Worm (Caenorhabditis elegans): ENCODE measurements around the gene F19H6.4.

The F19H6.4 gene

ce11 chrX:12362951-12363486 is 2.5 kb upstream of the F19H6.4 start (continued):
- TF ChIP-seq zip-5 (tag; optimal IDR thresholded peaks at IDR 0.05): no peak
- no peak for TF ChIP-seq elt-4 (tag; optimal IDR thresholded peaks at IDR 0.05)
- no peak for TF ChIP-seq Y22D7AL.16 (tag; optimal IDR thresholded peaks at IDR 0.05)
- peak; percentile 33 for TF ChIP-seq pqm-1 (tag; optimal IDR thresholded peaks at IDR 0.05)
- peak; percentile 78 for TF ChIP-seq K09A11.1 (tag; optimal IDR thresholded peaks at IDR 0.05; ENCODE audit: insufficient read depth)
- no peak for TF ChIP-seq odd-2 (tag; optimal IDR thresholded peaks at IDR 0.05)
- TF ChIP-seq eyg-1 (tag; optimal IDR thresholded peaks at IDR 0.05): no peak
- TF ChIP-seq ceh-19 (GFP tag; optimal IDR thresholded peaks at IDR 0.05): no peak
- no peak for TF ChIP-seq ceh-6 (GFP tag; optimal IDR thresholded peaks at IDR 0.05)
- TF ChIP-seq ceh-34 (tag; optimal IDR thresholded peaks at IDR 0.05): peak; percentile 67
- TF ChIP-seq fkh-10 (GFP tag; optimal IDR thresholded peaks at IDR 0.05): no peak
- TF ChIP-seq nhr-11 (tag; optimal IDR thresholded peaks at IDR 0.05): peak; percentile 73
- TF ChIP-seq ceh-2 (tag; optimal IDR thresholded peaks at IDR 0.05): no peak
- TF ChIP-seq sdc-2 (tag; optimal IDR thresholded peaks at IDR 0.05): peak; percentile 99
- peak; percentile 53 for TF ChIP-seq ets-4 (tag; optimal IDR thresholded peaks at IDR 0.05)
- no peak for TF ChIP-seq K02D7.2 (tag; optimal IDR thresholded peaks at IDR 0.05)
- TF ChIP-seq pat-9 (tag; optimal IDR thresholded peaks at IDR 0.05): no peak
- TF ChIP-seq tbx-7 (tag; optimal IDR thresholded peaks at IDR 0.05): no peak
- TF ChIP-seq fax-1 (tag; optimal IDR thresholded peaks at IDR 0.05): no peak
- no peak for TF ChIP-seq ahr-1 (tag; optimal IDR thresholded peaks at IDR 0.05)
- TF ChIP-seq sox-2 (GFP tag; IDR thresholded peaks at IDR 0.05): no peak
- peak; percentile 64 for TF ChIP-seq elt-2 (tag; optimal IDR thresholded peaks at IDR 0.05)
- peak; percentile 38 for TF ChIP-seq ceh-48 (tag; optimal IDR thresholded peaks at IDR 0.05)
- TF ChIP-seq ref-2 (tag; optimal IDR thresholded peaks at IDR 0.05): no peak
- TF ChIP-seq unc-86 (tag; optimal IDR thresholded peaks at IDR 0.05): no peak
- peak; percentile 71 for TF ChIP-seq tbx-2 (tag; optimal IDR thresholded peaks at IDR 0.05)
- peak; percentile 96 for TF ChIP-seq dve-1 (tag; optimal IDR thresholded peaks at IDR 0.05)
- TF ChIP-seq pax-1 (tag; optimal IDR thresholded peaks at IDR 0.05): peak; percentile 20
- no peak for TF ChIP-seq pag-3 (tag; optimal IDR thresholded peaks at IDR 0.05; ENCODE audit: borderline replicate concordance)
- peak; percentile 42 for TF ChIP-seq ceh-14 (tag; optimal IDR thresholded peaks at IDR 0.05)
- no peak for TF ChIP-seq unc-55 (GFP tag; optimal IDR thresholded peaks at IDR 0.05)
- TF ChIP-seq nhr-232 (tag; optimal IDR thresholded peaks at IDR 0.05): no peak
- TF ChIP-seq C38D4.7 (GFP tag; optimal IDR thresholded peaks at IDR 0.05): no peak
- TF ChIP-seq pros-1 (tag; optimal IDR thresholded peaks at IDR 0.05): no peak

DNA sequence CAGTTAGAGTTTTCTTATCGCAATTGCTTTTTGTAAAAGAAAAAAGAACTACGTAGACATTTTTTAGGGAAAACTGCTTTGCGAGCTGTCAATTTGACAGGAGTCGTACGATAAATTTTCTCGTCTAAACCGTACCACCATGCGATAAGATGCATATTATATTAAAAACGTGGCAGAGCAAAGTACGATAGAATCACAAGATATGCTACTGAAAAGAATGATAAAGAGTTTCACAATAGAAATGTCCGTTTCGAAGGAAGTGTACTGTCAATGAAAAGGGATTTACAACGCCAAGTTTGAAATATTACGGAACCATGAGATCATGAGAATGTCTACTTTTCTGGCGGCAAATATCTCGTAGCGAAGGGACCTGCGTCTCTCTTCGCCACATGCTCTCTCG is 684 bp upstream of the F19H6.4 start, which contains the start of gene F19H6.5:
Gene F19H6.5 (minus strand): TSS at position 101 of the 400 bp plus-strand sequence.
- TF ChIP-seq elt-2 (tag; optimal IDR thresholded peaks at IDR 0.05): no peak
- no peak for TF ChIP-seq nhr-11 (tag; optimal IDR thresholded peaks at IDR 0.05)
- TF ChIP-seq ref-2 (tag; optimal IDR thresholded peaks at IDR 0.05): no peak
- TF ChIP-seq ama-1 (optimal IDR thresholded peaks at IDR 0.05): no peak
- TF ChIP-seq ahr-1 (tag; optimal IDR thresholded peaks at IDR 0.05): no peak
- no peak for TF ChIP-seq ets-4 (tag; optimal IDR thresholded peaks at IDR 0.05)
- TF ChIP-seq sox-4 (tag; optimal IDR thresholded peaks at IDR 0.05): no peak
- no peak for TF ChIP-seq fkh-10 (GFP tag; optimal IDR thresholded peaks at IDR 0.05)
- no peak for TF ChIP-seq elt-4 (tag; optimal IDR thresholded peaks at IDR 0.05)
- no peak for TF ChIP-seq hlh-6 (tag; optimal IDR thresholded peaks at IDR 0.05)
- TF ChIP-seq odd-2 (tag; optimal IDR thresholded peaks at IDR 0.05): no peak
- no peak for TF ChIP-seq tbx-7 (tag; optimal IDR thresholded peaks at IDR 0.05)
- TF ChIP-seq pag-3 (tag; optimal IDR thresholded peaks at IDR 0.05; ENCODE audit: borderline replicate concordance): no peak
- no peak for TF ChIP-seq rnt-1 (tag; optimal IDR thresholded peaks at IDR 0.05)

DNA sequence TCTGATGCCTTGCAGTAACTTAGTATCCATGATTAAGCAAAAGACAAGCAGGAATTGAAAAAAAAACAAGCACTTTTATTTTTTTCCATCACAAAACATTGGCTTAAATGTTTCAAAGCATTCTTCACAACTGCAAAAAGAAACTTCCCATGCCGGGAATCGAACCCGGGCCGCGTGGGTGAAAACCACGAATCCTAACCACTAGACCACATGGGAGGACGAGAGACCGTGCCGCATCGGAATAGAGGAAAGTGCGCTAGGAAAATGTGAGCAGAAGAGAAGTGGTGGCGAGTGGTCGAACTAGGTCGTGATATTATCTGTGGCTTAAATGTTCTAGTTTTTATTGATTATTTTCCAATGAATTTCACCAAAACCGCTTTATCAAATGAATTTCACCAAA is 2.0 kb downstream of the F19H6.4 start:
- TF ChIP-seq unc-3 (GFP tag; conservative IDR thresholded peaks at IDR 0.05) (no peak), unc-3 (tag; optimal IDR thresholded peaks at IDR 0.05) (peak; percentile 34), nhr-232 (tag; optimal IDR thresholded peaks at IDR 0.05) (peak; percentile 43), ahr-1 (tag; optimal IDR thresholded peaks at IDR 0.05) (peak; percentile 18), dve-1 (tag; optimal IDR thresholded peaks at IDR 0.05) (no peak), ceh-34 (tag; optimal IDR thresholded peaks at IDR 0.05) (peak; percentile 38), ama-1 (optimal IDR thresholded peaks at IDR 0.05) (no peak), npax-4 (tag; optimal IDR thresholded peaks at IDR 0.05) (peak; percentile 15), ceh-19 (GFP tag; optimal IDR thresholded peaks at IDR 0.05) (peak; percentile 32), syd-9 (tag; optimal IDR thresholded peaks at IDR 0.05) (peak; percentile 65), che-1 (tag; optimal IDR thresholded peaks at IDR 0.05) (peak; percentile 56), unc-86 (tag; optimal IDR thresholded peaks at IDR 0.05) (no peak), sox-4 (tag; optimal IDR thresholded peaks at IDR 0.05) (peak; percentile 40), fax-1 (tag; optimal IDR thresholded peaks at IDR 0.05) (peak; percentile 1), ceh-6 (GFP tag; optimal IDR thresholded peaks at IDR 0.05) (peak; percentile 71), pax-1 (tag; optimal IDR thresholded peaks at IDR 0.05) (no peak), nfya-1 (tag; optimal IDR thresholded peaks at IDR 0.05) (peak; percentile 38), T23F11.4 (GFP tag; optimal IDR thresholded peaks at IDR 0.05) (peak; percentile 32), ceh-9 (tag; optimal IDR thresholded peaks at IDR 0.05) (no peak), K02D7.2 (tag; optimal IDR thresholded peaks at IDR 0.05) (peak; percentile 26), ref-2 (tag; optimal IDR thresholded peaks at IDR 0.05) (peak; percentile 21), ceh-48 (tag; optimal IDR thresholded peaks at IDR 0.05) (peak; percentile 27), hlh-6 (tag; optimal IDR thresholded peaks at IDR 0.05) (peak; percentile 61), ztf-16 (tag; optimal IDR thresholded peaks at IDR 0.05) (no peak)
